Fruit fly (Drosophila melanogaster) whole organism, embryonic: Measurements from ENCODE around the gene CG8870.

Experiments
- Adf1 ChIP-seq: fragments of 200-800 bp; sonication (Bioruptor generic); IDR thresholded peaks from 2 replicates; pipeline ENCODE4 v1.3.6; 2022; ENCODE audit warnings: missing biosample characterization, missing genetic modification characterization
- Asciz ChIP-seq: fragments of 200-800 bp; sonication (Bioruptor generic); optimal IDR thresholded peaks from 2 replicates; lab custom pipeline; 2017; ENCODE audit warnings: missing biosample characterization, mild to moderate bottlenecking, missing genetic modification characterization, missing genetic modification reagents
- Atf-2 ChIP-seq: fragments of 200-800 bp; sonication (Bioruptor generic); optimal IDR thresholded peaks from 2 replicates; lab custom pipeline; 2016; ENCODE audit warnings: missing biosample characterization, missing genetic modification characterization
- Blimp-1 ChIP-seq: fragments of 200-800 bp; sonication (Bioruptor generic); optimal IDR thresholded peaks from 3 replicates; lab custom pipeline; 2018; ENCODE audit warnings: missing biosample characterization, missing genetic modification characterization, mild to moderate bottlenecking, moderate library complexity, missing genetic modification reagents
- BtbVII ChIP-seq: fragments of 200-800 bp; sonication (Bioruptor generic); optimal IDR thresholded peaks from 3 replicates; lab custom pipeline; 2017; ENCODE audit warnings: missing biosample characterization, mild to moderate bottlenecking, missing genetic modification characterization
- CG12391 ChIP-seq: fragments of 200-800 bp; sonication (Bioruptor generic); optimal IDR thresholded peaks from 3 replicates; lab custom pipeline; 2018; ENCODE audit warnings: missing biosample characterization, mild to moderate bottlenecking, missing genetic modification characterization, moderate library complexity
- CG15696 ChIP-seq: fragments of 200-800 bp; sonication (Bioruptor generic); optimal IDR thresholded peaks from 2 replicates; lab custom pipeline; 2019; ENCODE audit warnings: missing biosample characterization, mild to moderate bottlenecking, missing genetic modification characterization, moderate library complexity
- CG17186 ChIP-seq: fragments of 200-800 bp; sonication (Bioruptor generic); optimal IDR thresholded peaks from 3 replicates; lab custom pipeline; 2017; ENCODE audit warnings: missing biosample characterization, missing genetic modification reagents, missing genetic modification characterization
- CG34376 ChIP-seq: fragments of 200-800 bp; sonication (Bioruptor generic); optimal IDR thresholded peaks from 2 replicates; lab custom pipeline; 2018; ENCODE audit warnings: missing biosample characterization, mild to moderate bottlenecking, missing genetic modification characterization
- CG4707 ChIP-seq: fragments of 200-800 bp; sonication (Bioruptor generic); optimal IDR thresholded peaks from 2 replicates; lab custom pipeline; 2018; ENCODE audit warnings: missing biosample characterization, mild to moderate bottlenecking, missing genetic modification characterization, moderate library complexity
- CG5180 ChIP-seq: fragments of 200-800 bp; sonication (Bioruptor generic); optimal IDR thresholded peaks from 3 replicates; lab custom pipeline; 2017; ENCODE audit warnings: missing biosample characterization, missing genetic modification characterization, mild to moderate bottlenecking, moderate library complexity, missing genetic modification reagents
- CG6254 ChIP-seq: fragments of 200-800 bp; sonication (Bioruptor generic); optimal IDR thresholded peaks from 3 replicates; lab custom pipeline; 2017; ENCODE audit warnings: mild to moderate bottlenecking, missing biosample characterization, missing genetic modification reagents, missing genetic modification characterization
- CG6813 ChIP-seq: fragments of 200-800 bp; sonication (Bioruptor generic); optimal IDR thresholded peaks from 2 replicates; lab custom pipeline; 2017; ENCODE audit warnings: missing biosample characterization, missing genetic modification characterization, mild to moderate bottlenecking, moderate library complexity, missing genetic modification reagents
- CG7987 ChIP-seq: fragments of 200-800 bp; sonication (Bioruptor generic); optimal IDR thresholded peaks from 2 replicates; lab custom pipeline; 2018; ENCODE audit warnings: missing biosample characterization, mild to moderate bottlenecking, missing genetic modification characterization, moderate library complexity
- CG9215 ChIP-seq: fragments of 200-800 bp; sonication (Bioruptor generic); IDR thresholded peaks from 2 replicates; pipeline ENCODE4 v1.3.6; 2022; ENCODE audit warnings: missing biosample characterization, missing genetic modification characterization
- Camta ChIP-seq: fragments of 200-800 bp; sonication (Bioruptor generic); optimal IDR thresholded peaks from 2 replicates; lab custom pipeline; 2016; ENCODE audit warnings: missing biosample characterization, missing genetic modification characterization
- Dip2 ChIP-seq: fragments of 200-800 bp; sonication (Bioruptor generic); IDR thresholded peaks from 2 replicates; pipeline ENCODE4 v1.3.6; 2022; ENCODE audit warnings: missing biosample characterization, missing genetic modification characterization
- Dip3 ChIP-seq: fragments of 200-800 bp; sonication (Bioruptor generic); optimal IDR thresholded peaks from 3 replicates; lab custom pipeline; 2016; ENCODE audit warnings: missing biosample characterization, missing genetic modification characterization
- E2f1 ChIP-seq: fragments of 200-800 bp; sonication (Bioruptor generic); IDR thresholded peaks from 2 replicates; pipeline ENCODE4 v1.3.6; 2022; ENCODE audit warnings: missing biosample characterization, missing genetic modification characterization
- GATAe ChIP-seq: fragments of 200-800 bp; sonication (Bioruptor generic); conservative IDR thresholded peaks from 2 replicates; pipeline ENCODE4 v1.3.6; 2022; ENCODE audit warnings: missing biosample characterization, missing genetic modification characterization
- HmgD ChIP-seq: fragments of 200-800 bp; sonication (Bioruptor generic); optimal IDR thresholded peaks from 3 replicates; lab custom pipeline; 2016; ENCODE audit warnings: missing biosample characterization, missing genetic modification characterization
- Hr39 ChIP-seq: fragments of >200 bp; optimal IDR thresholded peaks from 2 replicates; lab custom pipeline; 2017
- Hr51 ChIP-seq, 2 experiments: fragments of 200-800 bp; sonication (Bioruptor generic); optimal IDR thresholded peaks; 2 replicates in 1 of 2; 3 replicates in 1 of 2; lab custom pipeline; 2016 to 2018; ENCODE audit warnings: missing biosample characterization in 2 of 2, missing genetic modification characterization in 2 of 2, mild to moderate bottlenecking in 1 of 2, moderate library complexity in 1 of 2
- Kr ChIP-seq: fragments of 200-800 bp; sonication (Bioruptor generic); optimal IDR thresholded peaks from 2 replicates; lab custom pipeline; 2017; ENCODE audit warnings: missing biosample characterization, mild to moderate bottlenecking, missing genetic modification characterization
- Lim3 ChIP-seq: fragments of 200-800 bp; sonication (Bioruptor generic); IDR thresholded peaks from 2 replicates; pipeline ENCODE4 v1.3.6; 2022; ENCODE audit warnings: missing biosample characterization, missing genetic modification characterization
- Myb ChIP-seq: fragments of 200-800 bp; sonication (Bioruptor generic); optimal IDR thresholded peaks from 2 replicates; lab custom pipeline; 2016; ENCODE audit warnings: missing biosample characterization, missing genetic modification characterization
- NC2α ChIP-seq: fragments of 200-800 bp; sonication (Bioruptor generic); optimal IDR thresholded peaks from 2 replicates; lab custom pipeline; 2016; ENCODE audit warnings: missing biosample characterization, missing genetic modification characterization
- Neu2 ChIP-seq: fragments of 200-800 bp; sonication (Bioruptor generic); optimal IDR thresholded peaks from 3 replicates; lab custom pipeline; 2016; ENCODE audit warnings: missing biosample characterization, missing genetic modification characterization, borderline replicate concordance
- Scr ChIP-seq: fragments of 200-800 bp; sonication (Bioruptor generic); IDR thresholded peaks from 2 replicates; pipeline ENCODE4 v1.3.6; 2022; ENCODE audit warnings: missing biosample characterization, missing genetic modification characterization; ENCODE audit not compliant: partially characterized antibody
- Six4 ChIP-seq: fragments of 200-800 bp; sonication (Bioruptor generic); optimal IDR thresholded peaks from 2 replicates; lab custom pipeline; 2016; ENCODE audit warnings: missing biosample characterization, missing genetic modification characterization
- Sry-δ ChIP-seq: fragments of 200-800 bp; sonication (Bioruptor generic); optimal IDR thresholded peaks from 2 replicates; lab custom pipeline; 2016; ENCODE audit warnings: missing biosample characterization, missing genetic modification characterization
- Stat92E ChIP-seq, 3 experiments: fragments of >200 bp in 2 of 3; fragments of 200-800 bp in 1 of 3; sonication (Bioruptor generic) in 1 of 3; optimal IDR thresholded peaks; 2 replicates each; lab custom pipeline; 2017 to 2019; ENCODE audit warnings: missing biosample characterization in 3 of 3, missing genetic modification characterization in 3 of 3, mild to moderate bottlenecking in 1 of 3, moderate library complexity in 1 of 3
- Usf ChIP-seq: fragments of 200-800 bp; sonication (Bioruptor generic); optimal IDR thresholded peaks from 2 replicates; lab custom pipeline; 2017; ENCODE audit warnings: missing genotype, missing biosample characterization, missing genetic modification characterization
- ap ChIP-seq: fragments of 200-800 bp; sonication (Bioruptor generic); IDR thresholded peaks from 2 replicates; pipeline ENCODE4 v1.3.6; 2022; ENCODE audit warnings: missing biosample characterization, missing genetic modification characterization
- grau ChIP-seq: fragments of 200-800 bp; optimal IDR thresholded peaks from 3 replicates; lab custom pipeline; 2019; ENCODE audit warnings: missing biosample characterization, mild to moderate bottlenecking, missing genetic modification characterization, moderate library complexity
- grn ChIP-seq: fragments of 200-800 bp; sonication (Bioruptor generic); optimal IDR thresholded peaks from 3 replicates; lab custom pipeline; 2017; ENCODE audit warnings: missing biosample characterization, missing genetic modification characterization
- gt ChIP-seq: fragments of 200-800 bp; sonication (Bioruptor generic); IDR thresholded peaks from 2 replicates; pipeline ENCODE4 v1.3.6; 2022; ENCODE audit warnings: missing biosample characterization, missing genetic modification characterization
- ind ChIP-seq: fragments of 200-800 bp; sonication (Bioruptor generic); optimal IDR thresholded peaks from 3 replicates; lab custom pipeline; 2016; ENCODE audit warnings: missing biosample characterization, missing genetic modification characterization
- pho ChIP-seq: fragments of 200-800 bp; sonication (Bioruptor generic); optimal IDR thresholded peaks from 2 replicates; lab custom pipeline; 2016; ENCODE audit warnings: missing biosample characterization, missing genetic modification characterization
- psq ChIP-seq: fragments of 200-800 bp; sonication (Bioruptor generic); optimal IDR thresholded peaks from 2 replicates; lab custom pipeline; 2017; ENCODE audit warnings: missing biosample characterization, missing genetic modification characterization
- ranshi ChIP-seq: fragments of 200-800 bp; sonication (Bioruptor generic); IDR thresholded peaks from 2 replicates; pipeline ENCODE4 v1.3.6; 2022; ENCODE audit warnings: missing biosample characterization, missing genetic modification characterization
- schlank ChIP-seq: fragments of 200-800 bp; sonication (Bioruptor generic); optimal IDR thresholded peaks from 2 replicates; lab custom pipeline; 2018; ENCODE audit warnings: missing biosample characterization, mild to moderate bottlenecking, missing genetic modification characterization
- sens ChIP-seq: fragments of 200-800 bp; sonication (Bioruptor generic); peaks from one replicate; lab custom pipeline; 2016; ENCODE audit warnings: missing biosample characterization, missing genetic modification characterization
- sisA ChIP-seq: fragments of 200-800 bp; sonication (Bioruptor generic); IDR thresholded peaks from 2 replicates; pipeline ENCODE4 v1.3.6; 2022; ENCODE audit warnings: missing biosample characterization, missing genetic modification characterization
- sr ChIP-seq: fragments of 200-800 bp; sonication (Bioruptor generic); IDR thresholded peaks from 3 replicates; pipeline ENCODE4 v1.3.6; 2022; ENCODE audit warnings: missing biosample characterization, missing genetic modification characterization
- stc ChIP-seq: fragments of 200-800 bp; sonication (Bioruptor generic); IDR thresholded peaks from 2 replicates; pipeline ENCODE4 v1.3.6; 2022; ENCODE audit warnings: missing biosample characterization, missing genetic modification characterization
- stwl ChIP-seq: fragments of 200-800 bp; sonication (Bioruptor generic); optimal IDR thresholded peaks from 3 replicates; lab custom pipeline; 2018; ENCODE audit warnings: missing biosample characterization, mild to moderate bottlenecking, missing genetic modification characterization, moderate library complexity
- tap ChIP-seq: fragments of 200-800 bp; optimal IDR thresholded peaks from 3 replicates; lab custom pipeline; 2019; ENCODE audit warnings: missing biosample characterization, mild to moderate bottlenecking, missing genetic modification characterization, moderate library complexity
- twi ChIP-seq: fragments of 200-800 bp; optimal IDR thresholded peaks from 2 replicates; lab custom pipeline; 2019; ENCODE audit warnings: missing biosample characterization, mild to moderate bottlenecking, missing genetic modification characterization, moderate library complexity
- wek ChIP-seq: fragments of 200-800 bp; sonication (Bioruptor generic); optimal IDR thresholded peaks from 3 replicates; lab custom pipeline; 2018; ENCODE audit warnings: missing biosample characterization, mild to moderate bottlenecking, missing genetic modification characterization, moderate library complexity

The CG8870 gene

DNA sequence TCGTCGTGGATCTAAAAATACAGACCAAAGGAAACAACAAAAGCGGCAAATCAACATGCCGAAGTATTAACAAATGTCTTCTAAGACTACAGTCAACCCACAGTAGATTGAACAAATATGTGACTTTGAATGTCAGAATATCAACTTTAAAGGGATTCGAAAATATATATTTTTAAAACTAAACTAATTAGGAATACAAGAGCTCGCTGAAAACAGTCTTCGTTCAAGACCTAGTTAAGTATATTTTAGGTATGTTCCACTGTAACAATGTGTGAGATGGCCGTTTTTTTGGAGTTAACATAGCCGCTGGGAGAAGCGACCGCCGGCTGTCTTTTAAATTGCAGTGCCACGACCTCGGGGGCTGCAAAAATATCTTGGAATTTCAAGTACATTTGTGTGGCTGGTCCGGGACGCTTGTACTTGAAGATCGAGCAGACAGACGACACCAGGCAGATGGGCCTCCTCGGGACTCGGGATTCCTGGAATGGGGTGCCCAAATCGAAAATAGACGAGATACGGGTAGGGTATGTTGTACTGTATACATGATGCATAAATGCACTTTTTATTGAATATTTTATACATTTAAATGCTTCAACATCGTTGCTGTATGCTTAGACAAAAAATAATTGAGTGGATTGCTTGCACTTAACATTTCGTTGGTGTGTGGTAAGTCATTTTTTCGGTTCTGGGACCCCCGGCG lies 48.8 kb downstream of the CG8870 start (continued):
- TF ChIP-seq CG34376 (GFP tag; lab: Kevin White, UChicago) (no peak), CG6813 (peak; percentile 66), stc (GFP tag; lab: Robert Waterston, UW) (peak; percentile 74), grn (no peak), Stat92E (GFP tag; optimal IDR thresholded peaks at IDR 0.05; lab: Kevin White, UChicago) (no peak), Hr39 (no peak), Atf-2 (GFP tag; lab: Kevin White, UChicago) (peak; percentile 35), GATAe (GFP tag; lab: Robert Waterston, UW) (no peak), CG4707 (GFP tag; lab: Kevin White, UChicago) (peak; percentile 49), CG17186 (no peak), stwl (tag; lab: Kevin White, UChicago) (no peak), Blimp-1 (peak; percentile 80), Usf (GFP tag; lab: Kevin White, UChicago) (no peak), ind (GFP tag; lab: Kevin White, UChicago) (peak; percentile 71), Myb (GFP tag; lab: Kevin White, UChicago) (peak; percentile 19), CG15696 (tag; lab: Kevin White, UChicago) (peak; percentile 78), Dip3 (GFP tag; lab: Kevin White, UChicago) (peak; percentile 30), Lim3 (GFP tag; lab: Robert Waterston, UW) (no peak), Asciz (peak; percentile 57), ap (GFP tag; lab: Robert Waterston, UW) (peak; percentile 62), psq (no peak), sens (GFP tag; lab: Kevin White, UChicago) (peak; percentile 95), Six4 (peak; percentile 68), pho (GFP tag; lab: Kevin White, UChicago) (peak; percentile 51), Hr51 (GFP tag; optimal IDR thresholded peaks at IDR 0.05; lab: Kevin White, UChicago) (peak in 1 of 2 experiments; percentile 70), schlank (tag; lab: Kevin White, UChicago) (no peak), Sry-δ (GFP tag; lab: Kevin White, UChicago) (peak; percentile 19), twi (tag; lab: Kevin White, UChicago) (peak; percentile 90), wek (GFP tag; lab: Kevin White, UChicago) (peak; percentile 4), CG9215 (GFP tag; lab: Robert Waterston, UW) (no peak), Dip2 (GFP tag; lab: Robert Waterston, UW) (no peak), grau (peak; percentile 98), E2f1 (peak; percentile 60; the same call in 1 of the 2 replicates), tap (tag; lab: Kevin White, UChicago) (peak; percentile 71), CG12391 (peak; percentile 74), ranshi (peak; percentile 64; the same call in 1 of the 2 replicates), Kr (GFP tag; lab: Kevin White, UChicago) (no peak), NC2α (GFP tag; lab: Kevin White, UChicago) (no peak), sr (GFP tag; lab: Robert Waterston, UW) (no peak), Adf1 (no peak), CG7987 (GFP tag; lab: Kevin White, UChicago) (no peak), Neu2 (GFP tag; lab: Kevin White, UChicago) (no peak), HmgD (GFP tag; lab: Kevin White, UChicago) (no peak), Scr (GFP tag; lab: Robert Waterston, UW) (no peak), sisA (peak; percentile 78), Camta (peak; percentile 43), CG5180 (no peak), BtbVII (GFP tag; lab: Kevin White, UChicago) (peak; percentile 50), gt (GFP tag; lab: Robert Waterston, UW) (no peak), CG6254 (peak; percentile 72)
